Worm (Caenorhabditis elegans) whole organism, mixed stage, embryonic: ENCODE results near the gene ins-8.
A peak's percentile ranks its signal among the peaks of the same experiment; 100 is the strongest.

Source experiments
- M03D4.4 ChIP-seq: sonication (generic microtip); optimal IDR thresholded peaks from 2 replicates; lab custom pipeline; 2017; ENCODE audit warnings: mild to moderate bottlenecking, missing genetic modification characterization, missing compliant biosample characterization
- bed-3 ChIP-seq: fragments of 200-800 bp; sonication (Bioruptor generic); optimal IDR thresholded peaks from 3 replicates; lab custom pipeline; 2018; ENCODE audit warnings: mild to moderate bottlenecking, missing genetic modification characterization, moderate library complexity, missing compliant biosample characterization
- ceh-39 ChIP-seq: fragments of 150-350 bp; optimal IDR thresholded peaks from 2 replicates; lab custom pipeline; 2014; ENCODE audit warnings: missing biosample characterization, missing genetic modification characterization
- ceh-43 ChIP-seq: fragments of 200-800 bp; sonication (Bioruptor generic); optimal IDR thresholded peaks from 2 replicates; lab custom pipeline; 2018; ENCODE audit warnings: mild to moderate bottlenecking, missing genetic modification characterization, moderate library complexity, missing compliant biosample characterization
- ceh-83 ChIP-seq: fragments of 200-800 bp; sonication (Bioruptor generic); optimal IDR thresholded peaks from 2 replicates; lab custom pipeline; 2018; ENCODE audit warnings: mild to moderate bottlenecking, missing genetic modification characterization, missing compliant biosample characterization
- ces-1 ChIP-seq: fragments of 150-350 bp; optimal IDR thresholded peaks from 2 replicates; lab custom pipeline; 2014; ENCODE audit warnings: missing biosample characterization, missing genetic modification reagents, missing genetic modification characterization
- cnd-1 ChIP-seq: fragments of 200-800 bp; sonication (Bioruptor generic); optimal IDR thresholded peaks from 2 replicates; lab custom pipeline; 2018; ENCODE audit warnings: mild to moderate bottlenecking, missing genetic modification characterization, missing compliant biosample characterization
- drap-1 ChIP-seq: fragments of 200-800 bp; sonication (Bioruptor generic); optimal IDR thresholded peaks from 3 replicates; lab custom pipeline; 2018; ENCODE audit warnings: mild to moderate bottlenecking, missing genetic modification characterization, missing compliant biosample characterization
- elt-1 ChIP-seq: sonication (generic microtip); optimal IDR thresholded peaks from 2 replicates; lab custom pipeline; 2017; ENCODE audit warnings: missing genetic modification characterization, mild to moderate bottlenecking, missing compliant biosample characterization, antibody characterized with exemption, moderate library complexity, borderline replicate concordance; ENCODE audit not compliant: insufficient read depth
- elt-3 ChIP-seq: fragments of 150-350 bp; optimal IDR thresholded peaks from 2 replicates; lab custom pipeline; 2014; ENCODE audit warnings: missing biosample characterization, missing genetic modification characterization
- ham-2 ChIP-seq: fragments of 200-800 bp; sonication (Bioruptor generic); optimal IDR thresholded peaks from 2 replicates; lab custom pipeline; 2018; ENCODE audit warnings: mild to moderate bottlenecking, missing genetic modification characterization, missing compliant biosample characterization
- hlh-1 ChIP-seq: fragments of 150-350 bp; optimal IDR thresholded peaks from 2 replicates; lab custom pipeline; 2014; ENCODE audit warnings: missing biosample characterization, missing genetic modification reagents, missing genetic modification characterization
- lsy-2 ChIP-seq: fragments of 150-350 bp; optimal IDR thresholded peaks from 2 replicates; lab custom pipeline; 2014; ENCODE audit warnings: missing biosample characterization, missing genetic modification characterization
- mab-5 ChIP-seq: fragments of 150-350 bp; optimal IDR thresholded peaks from 2 replicates; lab custom pipeline; 2014; ENCODE audit warnings: missing biosample characterization, missing genetic modification characterization
- nhr-12 ChIP-seq: fragments of 150-350 bp; optimal IDR thresholded peaks from 2 replicates; lab custom pipeline; 2014; ENCODE audit warnings: missing biosample characterization, missing genetic modification characterization
- nhr-2 ChIP-seq: fragments of 150-350 bp; optimal IDR thresholded peaks from 2 replicates; lab custom pipeline; 2014; ENCODE audit warnings: missing biosample characterization, missing genetic modification characterization
- nhr-237 ChIP-seq: fragments of 150-350 bp; optimal IDR thresholded peaks from 2 replicates; lab custom pipeline; 2014; ENCODE audit warnings: missing biosample characterization, missing genetic modification characterization
- nhr-76 ChIP-seq: sonication (generic microtip); optimal IDR thresholded peaks from 2 replicates; lab custom pipeline; 2017; ENCODE audit warnings: missing biosample characterization, missing genetic modification characterization
- pha-4 ChIP-seq: fragments of 150-350 bp; optimal IDR thresholded peaks from 2 replicates; lab custom pipeline; 2018; ENCODE audit warnings: missing biosample characterization, missing genetic modification reagents, missing genetic modification characterization
- snpc-4 ChIP-seq: fragments of 150-350 bp; optimal IDR thresholded peaks from 2 replicates; lab custom pipeline; 2014; ENCODE audit warnings: missing biosample characterization, missing genetic modification characterization
- sptf-1 ChIP-seq: sonication (generic microtip); optimal IDR thresholded peaks from 2 replicates; lab custom pipeline; 2017; ENCODE audit warnings: mild to moderate bottlenecking, missing genetic modification characterization, moderate library complexity, missing compliant biosample characterization
- tbx-8 ChIP-seq: fragments of 200-800 bp; sonication (Bioruptor generic); optimal IDR thresholded peaks from 2 replicates; lab custom pipeline; 2018; ENCODE audit warnings: mild to moderate bottlenecking, missing genetic modification characterization, moderate library complexity, missing compliant biosample characterization
- unc-120 ChIP-seq: sonication (generic microtip); optimal IDR thresholded peaks from 2 replicates; lab custom pipeline; 2017; ENCODE audit warnings: missing genetic modification characterization, missing compliant biosample characterization; ENCODE audit not compliant: poor library complexity, severe bottlenecking
- unc-39 ChIP-seq: fragments of 150-350 bp; optimal IDR thresholded peaks from 2 replicates; lab custom pipeline; 2014; ENCODE audit warnings: missing biosample characterization, missing genetic modification characterization
- unc-62 ChIP-seq: fragments of 150-350 bp; optimal IDR thresholded peaks from 2 replicates; lab custom pipeline; 2014; ENCODE audit warnings: missing biosample characterization, missing genetic modification reagents, missing genetic modification characterization
- zip-8 ChIP-seq: fragments of 150-350 bp; optimal IDR thresholded peaks from 2 replicates; lab custom pipeline; 2014; ENCODE audit warnings: missing biosample characterization, missing genetic modification characterization

ins-8 gene

DNA sequence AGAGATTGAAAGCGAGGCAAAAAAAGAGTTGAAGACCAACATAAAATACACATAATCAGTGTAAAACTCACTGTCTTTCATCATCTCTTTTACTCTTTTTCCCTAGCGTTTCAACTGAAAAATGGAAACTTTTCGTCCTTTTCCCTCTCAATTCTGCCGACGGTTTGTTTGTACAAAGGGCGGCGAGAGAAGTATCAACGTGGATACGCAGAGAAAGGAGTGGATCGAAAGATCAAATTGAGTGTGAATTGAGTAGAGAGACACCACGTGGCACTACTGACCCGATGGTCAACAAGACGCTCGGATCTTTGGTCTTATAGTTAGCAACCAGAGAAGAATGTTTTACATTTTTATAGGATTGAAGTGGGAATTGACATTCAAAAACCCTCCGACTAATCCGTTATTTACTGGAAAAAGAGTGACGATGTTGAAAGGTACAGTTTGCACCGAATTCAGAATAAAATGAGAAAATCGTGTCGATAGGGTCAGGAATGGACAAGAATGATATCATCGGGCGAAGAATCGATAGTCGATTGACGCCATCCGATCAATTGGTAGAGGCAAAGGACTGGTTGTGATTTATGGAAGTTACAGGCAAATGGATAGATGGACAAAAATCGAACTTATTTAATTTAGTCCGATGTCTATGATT, 9.6 kb downstream of the ins-8 start:
- TF ChIP-seq hlh-1 (tag; lab: Kevin White, UChicago), result peak; percentile 7
- TF ChIP-seq nhr-237, result no peak

DNA sequence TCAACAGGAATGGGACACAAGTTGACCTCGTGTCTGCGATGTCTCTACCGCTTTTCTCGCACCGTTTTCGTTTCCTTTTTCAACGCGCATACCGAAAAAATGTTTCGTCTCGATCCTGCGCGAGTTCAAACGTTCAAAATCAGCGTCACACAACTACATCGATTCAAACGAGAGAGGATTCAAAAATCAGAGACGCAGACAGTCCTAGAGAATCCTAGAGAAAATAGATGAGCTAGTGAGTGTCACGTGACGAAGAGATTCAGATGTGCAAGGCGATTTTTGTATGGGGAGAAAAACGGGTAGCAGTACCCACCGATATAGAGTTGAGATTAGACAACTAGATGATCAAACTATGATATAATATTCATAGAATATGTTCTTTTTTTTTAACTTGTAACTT, 10.8 kb downstream of the ins-8 start:
- TF ChIP-seq bed-3 (GFP tag; lab: Kevin White, UChicago), result no peak
- no peak for TF ChIP-seq zip-8 (tag; lab: Kevin White, UChicago)
- no peak for TF ChIP-seq drap-1 (GFP tag; lab: Kevin White, UChicago)

DNA sequence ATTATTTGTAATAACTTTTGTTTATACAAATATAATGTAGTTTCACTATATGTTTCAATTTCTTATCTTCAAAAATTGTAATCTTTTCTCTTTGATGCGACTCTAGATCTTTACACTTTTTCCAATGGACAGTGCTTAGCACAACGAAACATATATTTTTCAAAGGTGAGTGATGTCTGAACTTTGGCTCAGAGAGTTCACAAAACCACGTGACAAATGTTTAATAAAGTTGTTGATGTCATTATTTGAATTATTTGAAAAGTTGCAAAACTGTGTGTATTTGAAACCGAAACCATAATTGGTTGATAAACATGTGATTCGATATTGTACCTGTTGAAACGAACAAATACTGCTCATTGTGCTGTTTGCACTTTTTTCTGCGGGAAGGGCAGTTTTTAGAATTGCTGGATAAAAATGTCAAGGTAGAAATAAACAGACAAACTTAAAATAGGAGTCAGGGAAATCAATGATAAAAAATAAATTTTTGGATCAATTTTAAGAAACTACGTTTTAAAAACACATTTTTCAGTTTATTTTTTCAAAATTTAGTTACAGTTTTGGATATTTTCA, 12.6 kb downstream of the ins-8 start:
- TF ChIP-seq drap-1 (GFP tag; lab: Kevin White, UChicago) (no peak), pha-4 (tag; lab: Kevin White, UChicago) (no peak)

DNA sequence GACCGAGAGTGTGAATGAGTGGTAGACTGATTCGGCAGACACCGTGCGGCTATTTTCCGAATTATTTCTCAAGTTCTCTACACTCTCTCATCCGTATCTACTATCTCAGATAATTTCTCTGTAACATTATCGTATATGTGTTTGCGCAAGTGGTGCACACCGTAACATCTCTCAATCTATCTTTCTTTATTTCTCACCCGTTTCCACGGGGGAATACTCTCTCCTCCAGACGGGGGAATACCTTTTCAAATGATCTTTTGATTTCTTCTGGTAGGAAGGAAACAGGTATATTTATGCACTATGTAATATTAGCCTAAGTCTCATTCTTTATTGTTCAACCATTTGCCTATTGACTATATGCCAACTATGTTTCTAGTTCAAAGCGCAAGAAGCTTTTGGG, 13.7 kb downstream of the ins-8 start:
- TF ChIP-seq mab-5 (tag; lab: Kevin White, UChicago), result no peak
- no peak for TF ChIP-seq zip-8 (tag; lab: Kevin White, UChicago)
- TF ChIP-seq ceh-39 (tag; lab: Kevin White, UChicago), result peak; percentile 24
- TF ChIP-seq elt-3 (tag; lab: Kevin White, UChicago), result peak; percentile 4
- TF ChIP-seq pha-4 (tag; lab: Kevin White, UChicago), result peak; percentile 50
- TF ChIP-seq nhr-237, result peak; percentile 53
- TF ChIP-seq sptf-1 (tag; lab: Kevin White, UChicago), result no peak
- peak; percentile 40 for TF ChIP-seq unc-62
- TF ChIP-seq ham-2 (GFP tag; lab: Kevin White, UChicago), result no peak
- peak; percentile 27 for TF ChIP-seq lsy-2 (tag; lab: Kevin White, UChicago)
- no peak for TF ChIP-seq ceh-43
- peak; percentile 78 for TF ChIP-seq elt-1 (tag; lab: Kevin White, UChicago)
- no peak for TF ChIP-seq nhr-76 (tag; lab: Kevin White, UChicago)
- no peak for TF ChIP-seq snpc-4 (tag; lab: Kevin White, UChicago)
- TF ChIP-seq unc-39 (tag; lab: Kevin White, UChicago), result no peak

DNA sequence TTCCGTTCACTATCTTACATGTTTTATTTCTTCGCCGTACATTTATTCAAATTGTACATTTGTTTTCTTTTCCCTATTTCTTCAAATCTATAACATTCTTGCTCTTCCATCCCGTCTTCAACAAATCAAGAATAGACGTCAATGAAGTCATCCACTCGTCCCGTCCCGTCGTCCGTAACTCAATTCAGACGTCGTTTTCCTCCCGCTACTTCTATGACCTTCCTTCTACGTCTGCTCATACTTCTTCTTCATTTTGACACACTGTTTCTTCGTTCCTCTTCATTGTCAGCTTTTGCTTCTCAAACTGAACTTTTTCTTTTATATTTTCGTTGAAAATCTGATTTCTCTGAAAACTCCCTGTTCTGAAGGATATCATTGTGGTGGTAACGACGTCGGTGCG, 20.7 kb downstream of the ins-8 start:
- TF ChIP-seq tbx-8 (GFP tag; lab: Kevin White, UChicago), result no peak
- peak; percentile 61 for TF ChIP-seq ces-1

DNA sequence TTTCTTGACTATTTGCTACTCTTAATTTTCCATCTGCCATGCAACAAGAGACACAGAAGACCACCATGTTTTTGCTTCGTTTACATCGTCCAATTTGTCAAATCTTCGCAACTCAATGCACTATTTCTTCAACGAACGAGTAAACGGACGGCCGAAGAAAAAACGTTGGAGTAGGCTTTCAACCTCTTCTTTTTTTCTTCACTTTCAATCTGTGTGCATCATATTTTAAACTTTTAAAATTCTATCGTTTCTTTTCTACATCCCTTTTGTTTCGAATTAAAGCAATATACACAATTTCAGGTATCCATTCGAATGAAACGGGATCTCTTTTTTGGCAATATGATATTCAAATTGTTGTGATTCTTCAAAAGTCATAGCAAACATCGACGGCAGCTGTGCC, 23.0 kb downstream of the ins-8 start, which contains the start of gene acc-1:
Gene acc-1 (plus strand): TSS at position 301 of the 400 bp plus-strand sequence.
- TF ChIP-seq ceh-83 (no peak), ham-2 (GFP tag; lab: Kevin White, UChicago) (no peak), zip-8 (tag; lab: Kevin White, UChicago) (no peak)

DNA sequence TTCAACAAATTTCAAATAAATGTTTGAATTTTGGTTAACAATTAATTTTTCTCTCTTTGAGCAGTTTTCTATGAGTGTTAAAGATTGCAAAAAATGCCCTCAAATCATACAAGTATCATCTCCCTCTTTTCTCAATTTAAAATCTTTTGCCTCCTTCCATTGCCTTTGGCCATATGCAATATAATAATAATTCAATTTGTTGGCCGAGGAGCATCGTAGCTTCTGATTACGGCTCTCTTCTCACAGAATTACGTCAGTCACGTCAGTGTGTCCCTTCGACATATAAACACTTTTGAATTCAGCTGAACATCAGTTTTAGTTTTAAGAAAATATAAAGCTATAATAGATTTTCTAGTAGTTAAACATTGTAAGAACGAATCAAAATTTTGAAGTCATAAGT, 25.2 kb downstream of the ins-8 start:
- TF ChIP-seq ces-1 (peak; percentile 92), M03D4.4 (tag; lab: Kevin White, UChicago) (no peak)
- TF ChIP-seq, all 35 proteins: peak for 1

DNA sequence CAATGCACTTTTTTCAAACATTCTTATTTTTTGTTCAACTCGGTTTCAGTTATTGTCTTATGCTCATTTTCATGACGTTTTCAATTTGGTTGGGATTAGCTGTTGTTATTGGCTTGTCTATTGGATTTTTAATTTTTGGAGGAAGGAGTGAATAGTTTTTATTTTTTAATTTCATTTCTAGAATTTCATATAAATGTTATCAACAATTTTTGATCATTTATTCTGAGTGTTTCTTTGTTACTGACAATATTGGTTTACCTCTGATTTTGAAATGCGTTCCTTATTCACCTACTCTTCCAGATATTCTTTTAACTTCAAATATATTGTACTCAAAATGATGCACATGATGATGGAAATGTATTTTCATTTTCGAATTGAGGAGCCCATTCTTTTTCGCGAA, 26.7 kb downstream of the ins-8 start, which contains the start of gene F58G6.7:
Gene F58G6.7 (plus strand): TSS at position 301 of the 400 bp plus-strand sequence.
- no peak for TF ChIP-seq ceh-83
- no peak for TF ChIP-seq elt-1 (tag; lab: Kevin White, UChicago)
- no peak for TF ChIP-seq drap-1 (GFP tag; lab: Kevin White, UChicago)
- no peak for TF ChIP-seq nhr-12
- TF ChIP-seq nhr-2 (tag; lab: Kevin White, UChicago), result no peak
- no peak for TF ChIP-seq mab-5 (tag; lab: Kevin White, UChicago)
- TF ChIP-seq ces-1, result no peak
- TF ChIP-seq tbx-8 (GFP tag; lab: Kevin White, UChicago), result no peak
- no peak for TF ChIP-seq ceh-43
- TF ChIP-seq cnd-1 (tag; lab: Kevin White, UChicago), result no peak
- no peak for TF ChIP-seq ham-2 (GFP tag; lab: Kevin White, UChicago)
- TF ChIP-seq bed-3 (GFP tag; lab: Kevin White, UChicago), result no peak
- TF ChIP-seq lsy-2 (tag; lab: Kevin White, UChicago), result no peak
- TF ChIP-seq nhr-76 (tag; lab: Kevin White, UChicago), result no peak
- TF ChIP-seq unc-62, result no peak
- TF ChIP-seq unc-120 (tag; lab: Kevin White, UChicago), result no peak
- no peak for TF ChIP-seq snpc-4 (tag; lab: Kevin White, UChicago)
